Worm (Caenorhabditis elegans) whole organism, midembryonic: ENCODE data around the gene R04E5.8.

Experiments used
- T22C8.4 ChIP-seq: fragments of 200-800 bp; sonication (Bioruptor generic); IDR thresholded peaks from 2 replicates; pipeline ENCODE4 v1.3.6; 2022; ENCODE audit warnings: missing genetic modification characterization, missing compliant biosample characterization
- flt-1 ChIP-seq: fragments of 200-800 bp; sonication (Bioruptor generic); IDR thresholded peaks from 2 replicates; pipeline ENCODE4 v1.3.6; 2022; ENCODE audit warnings: missing genetic modification characterization, missing compliant biosample characterization
- med-1 ChIP-seq: sonication (generic microtip); optimal IDR thresholded peaks from 2 replicates; lab custom pipeline; 2017; ENCODE audit warnings: missing genetic modification characterization, mild to moderate bottlenecking, missing compliant biosample characterization, antibody characterized with exemption, missing genetic modification reagents; ENCODE audit not compliant: insufficient read depth
- ref-1 ChIP-seq: fragments of 200-800 bp; sonication (Bioruptor generic); conservative IDR thresholded peaks from 2 replicates; pipeline ENCODE4 v1.3.6; 2022; ENCODE audit warnings: missing genetic modification reagents, missing genetic modification characterization, missing compliant biosample characterization
- ztf-29 ChIP-seq: fragments of 200-800 bp; sonication (Bioruptor generic); IDR thresholded peaks from 2 replicates; pipeline ENCODE4 v1.3.6; 2022; ENCODE audit warnings: missing genetic modification reagents, missing genetic modification characterization, missing compliant biosample characterization

ce11 chrX:8811916-8812315 lies 6.0 kb upstream of the R04E5.8 start, which contains the start of gene cnnm-2:
- TF ChIP-seq T22C8.4 (no peak), med-1 (no peak), flt-1 (GFP tag; lab: Robert Waterston, UW) (no peak), ztf-29 (no peak), ref-1 (no peak)
